Fruit fly (Drosophila melanogaster) whole organism, embryonic: ENCODE measurements around the gene kat-60L1.

Experiments used
- Adf1 ChIP-seq: fragments of 200-800 bp; sonication (Bioruptor generic); IDR thresholded peaks from 2 replicates; pipeline ENCODE4 v1.3.6; 2022; ENCODE audit warnings: missing biosample characterization, missing genetic modification characterization
- Atf3 ChIP-seq: fragments of 200-800 bp; sonication (Bioruptor generic); optimal IDR thresholded peaks from 3 replicates; lab custom pipeline; 2016; ENCODE audit warnings: missing biosample characterization, missing genetic modification characterization
- CG11085 ChIP-seq: fragments of 200-800 bp; sonication (Bioruptor generic); IDR thresholded peaks from 2 replicates; pipeline ENCODE4 v1.3.6; 2022; ENCODE audit warnings: missing biosample characterization, missing genetic modification characterization
- CG11093 ChIP-seq: fragments of 200-800 bp; sonication (Bioruptor generic); IDR thresholded peaks from 3 replicates; pipeline ENCODE4 v1.3.6; 2022; ENCODE audit warnings: missing biosample characterization, missing genetic modification characterization
- CG12299 ChIP-seq: fragments of 200-800 bp; sonication (Bioruptor generic); optimal IDR thresholded peaks from 2 replicates; lab custom pipeline; 2018; ENCODE audit warnings: missing biosample characterization, mild to moderate bottlenecking, missing genetic modification characterization
- CG12659 ChIP-seq: fragments of 200-800 bp; sonication (Bioruptor generic); optimal IDR thresholded peaks from 3 replicates; lab custom pipeline; 2017; ENCODE audit warnings: mild to moderate bottlenecking, missing biosample characterization, missing genetic modification reagents, missing genetic modification characterization
- CG12942 ChIP-seq: fragments of 200-800 bp; sonication (Bioruptor generic); optimal IDR thresholded peaks from 3 replicates; lab custom pipeline; 2016; ENCODE audit warnings: missing biosample characterization, missing genetic modification characterization
- CG14050 ChIP-seq: fragments of 200-800 bp; sonication (Bioruptor generic); IDR thresholded peaks from 3 replicates; pipeline ENCODE4 v1.3.6; 2022; ENCODE audit warnings: missing biosample characterization, missing genetic modification characterization
- CG17328 ChIP-seq: fragments of 200-800 bp; sonication (Bioruptor generic); IDR thresholded peaks from 2 replicates; pipeline ENCODE4 v1.3.6; 2022; ENCODE audit warnings: missing biosample characterization, missing genetic modification characterization
- CG17802 ChIP-seq: fragments of 200-800 bp; sonication (Bioruptor generic); optimal IDR thresholded peaks from 2 replicates; lab custom pipeline; 2018; ENCODE audit warnings: missing biosample characterization, mild to moderate bottlenecking, missing genetic modification characterization, moderate library complexity
- CG18599 ChIP-seq: fragments of 200-800 bp; sonication (Bioruptor generic); optimal IDR thresholded peaks from 3 replicates; lab custom pipeline; 2017; ENCODE audit warnings: missing biosample characterization, missing genetic modification characterization, mild to moderate bottlenecking, moderate library complexity, missing genetic modification reagents
- CG2116 ChIP-seq: fragments of 200-800 bp; sonication (Bioruptor generic); optimal IDR thresholded peaks from 3 replicates; lab custom pipeline; 2018; ENCODE audit warnings: missing biosample characterization, mild to moderate bottlenecking, missing genetic modification characterization
- CG34224 ChIP-seq: fragments of 200-800 bp; sonication (Bioruptor generic); IDR thresholded peaks from 3 replicates; pipeline ENCODE4 v1.3.6; 2022; ENCODE audit warnings: missing biosample characterization, missing genetic modification characterization; ENCODE audit not compliant: partially characterized antibody
- CG34376 ChIP-seq: fragments of 200-800 bp; sonication (Bioruptor generic); optimal IDR thresholded peaks from 2 replicates; lab custom pipeline; 2018; ENCODE audit warnings: missing biosample characterization, mild to moderate bottlenecking, missing genetic modification characterization
- CG4282 ChIP-seq: fragments of 200-800 bp; sonication (Bioruptor generic); optimal IDR thresholded peaks from 2 replicates; lab custom pipeline; 2016; ENCODE audit warnings: missing biosample characterization, missing genetic modification characterization
- CG4360 ChIP-seq: fragments of 200-800 bp; sonication (Bioruptor generic); IDR thresholded peaks from 2 replicates; pipeline ENCODE4 v1.3.6; 2022; ENCODE audit warnings: missing biosample characterization, missing genetic modification characterization
- CG5180 ChIP-seq: fragments of 200-800 bp; sonication (Bioruptor generic); optimal IDR thresholded peaks from 3 replicates; lab custom pipeline; 2017; ENCODE audit warnings: missing biosample characterization, missing genetic modification characterization, mild to moderate bottlenecking, moderate library complexity, missing genetic modification reagents
- CG7556 ChIP-seq: fragments of 200-800 bp; sonication (Bioruptor generic); optimal IDR thresholded peaks from 2 replicates; lab custom pipeline; 2017; ENCODE audit warnings: missing biosample characterization, mild to moderate bottlenecking, missing genetic modification characterization
- CG7987 ChIP-seq: fragments of 200-800 bp; sonication (Bioruptor generic); optimal IDR thresholded peaks from 2 replicates; lab custom pipeline; 2018; ENCODE audit warnings: missing biosample characterization, mild to moderate bottlenecking, missing genetic modification characterization, moderate library complexity
- CG8944 ChIP-seq: fragments of 200-800 bp; sonication (Bioruptor generic); optimal IDR thresholded peaks from 3 replicates; lab custom pipeline; 2016; ENCODE audit warnings: missing biosample characterization, missing genetic modification characterization
- CHES-1-like ChIP-seq: fragments of 200-800 bp; sonication (Bioruptor generic); optimal IDR thresholded peaks from 2 replicates; lab custom pipeline; 2016; ENCODE audit warnings: missing biosample characterization, missing genetic modification characterization
- CrebB ChIP-seq: fragments of 200-800 bp; sonication (Bioruptor generic); optimal IDR thresholded peaks from 3 replicates; lab custom pipeline; 2018; ENCODE audit warnings: missing biosample characterization, mild to moderate bottlenecking, missing genetic modification characterization
- Dip2 ChIP-seq: fragments of 200-800 bp; sonication (Bioruptor generic); IDR thresholded peaks from 2 replicates; pipeline ENCODE4 v1.3.6; 2022; ENCODE audit warnings: missing biosample characterization, missing genetic modification characterization
- Dll ChIP-seq: fragments of 200-800 bp; sonication (Bioruptor generic); IDR thresholded peaks from 4 replicates; pipeline ENCODE4 v1.3.6; 2022; ENCODE audit warnings: missing biosample characterization, missing genetic modification characterization; ENCODE audit not compliant: partially characterized antibody
- Ets65A ChIP-seq: fragments of 200-800 bp; sonication (Bioruptor generic); peaks from one replicate; lab custom pipeline; 2016; ENCODE audit warnings: missing biosample characterization, missing genetic modification characterization
- HmgD ChIP-seq: fragments of 200-800 bp; sonication (Bioruptor generic); optimal IDR thresholded peaks from 3 replicates; lab custom pipeline; 2016; ENCODE audit warnings: missing biosample characterization, missing genetic modification characterization
- Hr3 ChIP-seq: fragments of 200-800 bp; sonication (Bioruptor generic); optimal IDR thresholded peaks from 3 replicates; lab custom pipeline; 2016; ENCODE audit warnings: missing biosample characterization, missing genetic modification characterization
- Hr51 ChIP-seq, 2 experiments: fragments of 200-800 bp; sonication (Bioruptor generic); optimal IDR thresholded peaks; 2 replicates in 1 of 2; 3 replicates in 1 of 2; lab custom pipeline; 2016 to 2018; ENCODE audit warnings: missing biosample characterization in 2 of 2, missing genetic modification characterization in 2 of 2, mild to moderate bottlenecking in 1 of 2, moderate library complexity in 1 of 2
- Hsf ChIP-seq: fragments of 200-800 bp; sonication (Bioruptor generic); optimal IDR thresholded peaks from 3 replicates; lab custom pipeline; 2016; ENCODE audit warnings: missing biosample characterization, missing genetic modification characterization
- Lpt ChIP-seq: fragments of >200 bp; optimal IDR thresholded peaks from 2 replicates; lab custom pipeline; 2018; ENCODE audit warnings: missing biosample characterization, missing genetic modification characterization
- Six4 ChIP-seq: fragments of 200-800 bp; sonication (Bioruptor generic); optimal IDR thresholded peaks from 2 replicates; lab custom pipeline; 2016; ENCODE audit warnings: missing biosample characterization, missing genetic modification characterization
- cato ChIP-seq: fragments of 200-800 bp; sonication (Bioruptor generic); optimal IDR thresholded peaks from 2 replicates; lab custom pipeline; 2016; ENCODE audit warnings: missing biosample characterization, missing genetic modification characterization, borderline replicate concordance
- chm ChIP-seq: fragments of 200-800 bp; sonication (Bioruptor generic); IDR thresholded peaks from 2 replicates; pipeline ENCODE4 v1.3.6; 2022; ENCODE audit warnings: missing biosample characterization, missing genetic modification characterization
- cwo ChIP-seq: fragments of 200-800 bp; sonication (Bioruptor generic); optimal IDR thresholded peaks from 3 replicates; lab custom pipeline; 2017; ENCODE audit warnings: missing biosample characterization, missing genetic modification characterization, mild to moderate bottlenecking, moderate library complexity, missing genetic modification reagents
- da ChIP-seq: fragments of 200-800 bp; sonication (Bioruptor generic); optimal IDR thresholded peaks from 2 replicates; lab custom pipeline; 2016; ENCODE audit warnings: missing biosample characterization, missing genetic modification characterization
- danr ChIP-seq: fragments of 200-800 bp; sonication (Bioruptor generic); IDR thresholded peaks from 2 replicates; pipeline ENCODE4 v1.3.6; 2022; ENCODE audit warnings: missing biosample characterization, missing genetic modification characterization
- fu2 ChIP-seq: fragments of 200-800 bp; sonication (Bioruptor generic); optimal IDR thresholded peaks from 2 replicates; lab custom pipeline; 2016; ENCODE audit warnings: missing biosample characterization, missing genetic modification characterization
- gcm ChIP-seq: fragments of 200-800 bp; sonication (Bioruptor generic); optimal IDR thresholded peaks from 2 replicates; lab custom pipeline; 2019; ENCODE audit warnings: missing biosample characterization, mild to moderate bottlenecking, missing genetic modification characterization, moderate library complexity
- gem ChIP-seq: fragments of 200-800 bp; sonication (Bioruptor generic); optimal IDR thresholded peaks from 2 replicates; lab custom pipeline; 2019; ENCODE audit warnings: missing biosample characterization, mild to moderate bottlenecking, missing genetic modification characterization, moderate library complexity
- ham ChIP-seq: fragments of 200-800 bp; sonication (Bioruptor generic); IDR thresholded peaks from 2 replicates; pipeline ENCODE4 v1.3.6; 2022; ENCODE audit warnings: missing biosample characterization, missing genetic modification characterization
- jigr1 ChIP-seq: fragments of 200-800 bp; sonication (Bioruptor generic); IDR thresholded peaks from 3 replicates; pipeline ENCODE4 v1.3.6; 2022; ENCODE audit warnings: missing biosample characterization, missing genetic modification characterization
- maf-S ChIP-seq: fragments of 200-800 bp; sonication (Bioruptor generic); optimal IDR thresholded peaks from 2 replicates; lab custom pipeline; 2016; ENCODE audit warnings: missing biosample characterization, missing genetic modification characterization
- mam ChIP-seq: fragments of 200-800 bp; sonication (Bioruptor generic); optimal IDR thresholded peaks from 3 replicates; lab custom pipeline; 2016; ENCODE audit warnings: missing biosample characterization, missing genetic modification characterization
- nau ChIP-seq: fragments of 200-800 bp; sonication (Bioruptor generic); optimal IDR thresholded peaks from 3 replicates; lab custom pipeline; 2017; ENCODE audit warnings: missing biosample characterization, mild to moderate bottlenecking, missing genetic modification characterization, missing genetic modification reagents
- pho ChIP-seq: fragments of 200-800 bp; sonication (Bioruptor generic); optimal IDR thresholded peaks from 2 replicates; lab custom pipeline; 2016; ENCODE audit warnings: missing biosample characterization, missing genetic modification characterization
- schlank ChIP-seq: fragments of 200-800 bp; sonication (Bioruptor generic); optimal IDR thresholded peaks from 2 replicates; lab custom pipeline; 2018; ENCODE audit warnings: missing biosample characterization, mild to moderate bottlenecking, missing genetic modification characterization
- sisA ChIP-seq: fragments of 200-800 bp; sonication (Bioruptor generic); IDR thresholded peaks from 2 replicates; pipeline ENCODE4 v1.3.6; 2022; ENCODE audit warnings: missing biosample characterization, missing genetic modification characterization
- tup ChIP-seq: fragments of 200-800 bp; sonication (Bioruptor generic); optimal IDR thresholded peaks from 2 replicates; lab custom pipeline; 2016; ENCODE audit warnings: missing biosample characterization, mild to moderate bottlenecking, missing genetic modification characterization, moderate library complexity
- usp ChIP-seq: fragments of >200 bp; optimal IDR thresholded peaks from 2 replicates; lab custom pipeline; 2017; ENCODE audit warnings: missing biosample characterization, missing genetic modification characterization

kat-60L1 gene

DNA sequence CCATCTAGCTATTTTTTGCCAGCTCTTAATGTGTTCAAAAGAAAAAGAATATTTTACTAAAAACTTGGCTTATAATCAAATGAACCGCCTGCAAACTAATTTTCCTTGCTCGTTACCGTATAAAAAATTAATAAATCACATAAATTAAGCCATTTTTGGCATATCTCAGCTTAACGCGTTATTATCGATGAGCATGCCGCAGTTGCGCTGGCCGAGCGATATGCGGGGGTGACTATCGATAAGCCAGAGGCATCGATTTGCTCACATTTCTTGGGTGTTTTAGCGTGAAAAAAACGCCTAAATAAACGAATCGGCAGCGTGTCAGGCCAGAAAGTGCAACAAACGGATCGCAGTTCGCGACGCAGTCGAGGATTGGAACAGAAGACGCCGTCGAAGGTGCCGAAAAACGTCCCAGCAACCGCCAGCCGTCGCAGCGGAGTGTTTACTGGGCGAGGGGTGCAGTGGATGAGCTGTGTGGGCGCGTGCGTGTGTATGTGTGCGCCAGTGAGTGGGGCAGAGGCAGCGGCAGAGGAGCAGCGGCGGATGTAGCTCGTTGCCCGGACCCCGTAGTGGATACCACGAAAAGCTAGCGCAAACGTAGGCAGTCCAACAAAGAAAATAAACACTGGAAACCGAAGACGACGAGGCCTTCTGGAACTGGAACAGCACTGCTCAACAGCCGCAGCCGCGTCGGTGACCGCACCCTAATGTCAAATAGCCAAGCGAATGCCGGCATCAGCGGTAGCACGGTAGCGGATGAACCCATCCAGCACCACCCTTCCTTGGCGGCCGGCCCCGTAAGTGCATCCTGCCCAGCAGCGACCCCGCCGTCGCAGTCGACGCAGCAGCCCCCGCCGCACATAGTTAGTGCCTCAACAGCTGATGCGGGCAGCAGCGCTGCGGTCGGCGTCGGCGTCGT, 39.0 kb upstream of the kat-60L1 start, which contains the start of the genes Sym and Madm (continued):
- peak; percentile 33 for TF ChIP-seq Hr3 (GFP tag; lab: Kevin White, UChicago)
- TF ChIP-seq HmgD (GFP tag; lab: Kevin White, UChicago), result no peak
- TF ChIP-seq CG34376 (GFP tag; lab: Kevin White, UChicago), result no peak
- TF ChIP-seq ham (GFP tag; lab: Robert Waterston, UW), result no peak
- TF ChIP-seq Adf1, result peak; percentile 96
- TF ChIP-seq mam (GFP tag; lab: Kevin White, UChicago), result peak; percentile 70
- no peak for TF ChIP-seq CG11093 (GFP tag; lab: Robert Waterston, UW)
- TF ChIP-seq CG11085, result no peak
- TF ChIP-seq Atf3 (GFP tag; lab: Kevin White, UChicago), result no peak
- no peak for TF ChIP-seq nau (GFP tag; lab: Kevin White, UChicago)
- no peak for TF ChIP-seq cwo (GFP tag; lab: Kevin White, UChicago)
- no peak for TF ChIP-seq Lpt (GFP tag; lab: Kevin White, UChicago)
- TF ChIP-seq CG4360 (GFP tag; lab: Robert Waterston, UW), result no peak
- peak; percentile 32 for TF ChIP-seq fu2
- TF ChIP-seq Six4 (GFP tag; lab: Kevin White, UChicago), result peak; percentile 7
- peak in 1 of 2 experiments; percentile 50 for TF ChIP-seq Hr51 (GFP tag; optimal IDR thresholded peaks at IDR 0.05; lab: Kevin White, UChicago)
- TF ChIP-seq sisA (GFP tag; lab: Robert Waterston, UW), result 0 out of 2 replicates have a peak, but pooled peaks have one; percentile 30
- TF ChIP-seq CG12299 (tag; lab: Kevin White, UChicago), result no peak
- peak; percentile 55 for TF ChIP-seq Hsf (GFP tag; lab: Kevin White, UChicago)
- no peak for TF ChIP-seq CG17328 (GFP tag; lab: Robert Waterston, UW)
- peak; percentile 56 for TF ChIP-seq CG12659
- no peak for TF ChIP-seq CG4282 (GFP tag; lab: Kevin White, UChicago)
- peak; percentile 38 for TF ChIP-seq CG8944 (GFP tag; lab: Kevin White, UChicago)
- peak; percentile 42 for TF ChIP-seq pho (GFP tag; lab: Kevin White, UChicago)
- no peak for TF ChIP-seq CrebB (tag; lab: Kevin White, UChicago)
- TF ChIP-seq Dll, result peak; percentile 88
- no peak for TF ChIP-seq schlank (tag; lab: Kevin White, UChicago)
- no peak for TF ChIP-seq jigr1 (GFP tag; lab: Robert Waterston, UW)
- TF ChIP-seq CHES-1-like, result peak; percentile 54
- TF ChIP-seq tup, result no peak
- TF ChIP-seq CG14050 (GFP tag; lab: Robert Waterston, UW), result no peak
- peak; percentile 21 for TF ChIP-seq gcm
- no peak for TF ChIP-seq CG7987 (GFP tag; lab: Kevin White, UChicago)
- TF ChIP-seq CG5180 (GFP tag; lab: Kevin White, UChicago), result no peak
- TF ChIP-seq CG34224 (GFP tag; lab: Robert Waterston, UW), result peak; percentile 75
- no peak for TF ChIP-seq gem (tag; lab: Kevin White, UChicago)
- TF ChIP-seq chm (GFP tag; lab: Robert Waterston, UW), result no peak
- TF ChIP-seq Dip2 (GFP tag; lab: Robert Waterston, UW), result no peak
- no peak for TF ChIP-seq da
- TF ChIP-seq CG7556, result peak; percentile 7
- peak; percentile 4 for TF ChIP-seq CG12942
- peak; percentile 95 for TF ChIP-seq CG2116 (GFP tag; lab: Kevin White, UChicago)
- peak; percentile 97 for TF ChIP-seq Ets65A (GFP tag; lab: Kevin White, UChicago)
- no peak for TF ChIP-seq usp (GFP tag; lab: Kevin White, UChicago)
- TF ChIP-seq maf-S (GFP tag; lab: Kevin White, UChicago), result peak; percentile 40
- TF ChIP-seq CG17802 (tag; lab: Kevin White, UChicago), result no peak
- peak; percentile 29 for TF ChIP-seq cato
- TF ChIP-seq CG18599 (GFP tag; lab: Kevin White, UChicago), result peak; percentile 54
- TF ChIP-seq danr (GFP tag; lab: Robert Waterston, UW), result no peak
